Worm (Caenorhabditis elegans) whole organism, early embryonic: ENCODE measurements around the gene F35C11.2.

Source experiments
- ama-1 ChIP-seq: fragments of 150-350 bp; optimal IDR thresholded peaks from 2 replicates; lab custom pipeline; 2014
- flt-1 ChIP-seq: fragments of 200-800 bp; sonication (Bioruptor generic); IDR thresholded peaks from 2 replicates; pipeline ENCODE4 v1.3.6; 2022; ENCODE audit warnings: missing genetic modification characterization, missing compliant biosample characterization
- scrt-1 ChIP-seq: fragments of 200-800 bp; sonication (Bioruptor generic); IDR thresholded peaks from 2 replicates; pipeline ENCODE4 v1.3.6; 2022; ENCODE audit warnings: missing genetic modification characterization, missing compliant biosample characterization
- tra-4 ChIP-seq: sonication (generic microtip); optimal IDR thresholded peaks from 2 replicates; lab custom pipeline; 2017; ENCODE audit warnings: missing genetic modification characterization, missing compliant biosample characterization

- TF ChIP-seq tra-4 (tag; lab: Kevin White, UChicago) = no peak
- no peak for TF ChIP-seq scrt-1 (GFP tag; lab: Robert Waterston, UW)
- TF ChIP-seq flt-1 (GFP tag; lab: Robert Waterston, UW) = no peak
- no peak for TF ChIP-seq ama-1 (lab: Kevin White, UChicago)
Measured at ce11 chrII:8225914-8226313, 22.7 kb downstream of the F35C11.2 start.
